Worm (Caenorhabditis elegans) whole organism, L1 larva: Measurements from ENCODE around the gene C27F2.4.
"Not testable (repeated sequence)": the region's sequence is repeated elsewhere in the genome, so short reads cannot be mapped to it uniquely, and the experiment has no call there.

ENCODE experiments used
- efl-1 ChIP-seq, 4 experiments: fragments of 150-350 bp; optimal IDR thresholded peaks in 3 of 4; peaks in 1 of 4; 1 replicate in 1 of 4; 2 replicates in 3 of 4; lab custom pipeline; 2014; ENCODE audit warnings: missing biosample characterization in 2 of 4, missing genetic modification characterization in 2 of 4, missing genetic modification reagents in 2 of 4
- ztf-11 ChIP-seq, 2 experiments: sonication (generic microtip); optimal IDR thresholded peaks; 2 replicates each; lab custom pipeline; 2016 to 2017; ENCODE audit warnings: missing genetic modification characterization in 2 of 2, missing biosample characterization in 1 of 2, missing compliant biosample characterization in 1 of 2
- ztf-4 ChIP-seq: fragments of 150-350 bp; optimal IDR thresholded peaks from 2 replicates; lab custom pipeline; 2014; ENCODE audit warnings: missing biosample characterization, missing genetic modification characterization

DNA sequence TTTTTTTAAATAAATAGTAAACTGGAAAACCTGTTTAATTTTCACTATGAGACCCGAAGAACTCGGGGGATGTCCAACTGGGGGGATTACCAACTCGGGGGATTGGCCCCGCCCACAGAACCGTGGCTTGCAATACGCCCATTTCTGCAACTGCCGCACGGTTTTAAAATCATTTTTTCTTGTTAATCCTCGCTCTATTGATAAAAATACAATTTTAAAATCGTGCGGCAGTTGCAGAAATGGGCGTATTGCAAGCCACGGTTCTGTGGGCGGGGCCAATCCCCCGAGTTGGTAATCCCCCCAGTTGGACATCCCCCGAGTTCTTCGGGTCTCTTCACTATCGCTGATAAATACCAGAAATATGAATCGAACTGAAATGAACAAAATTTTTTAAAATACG lies 38.1 kb downstream of the C27F2.4 start, which contains the start of gene mmab-1:
- TF ChIP-seq ztf-4 (tag; lab: Kevin White, UChicago); ztf-11 (tag; optimal IDR thresholded peaks at IDR 0.05; lab: Kevin White, UChicago): not testable (repeated sequence)
- TF ChIP-seq efl-1 (optimal IDR thresholded peaks at IDR 0.05; lab: Kevin White, UChicago) (peak; percentile 15 to 30), efl-1 (GFP tag; optimal IDR thresholded peaks at IDR 0.05 in 1 of 2; lab: Kevin White, UChicago) (peak in 1 of 2 experiments; percentile 91)
